Fruit fly (Drosophila melanogaster): Measurements from ENCODE around the gene Trs33.

Gene Trs33

dm6 chr3R:15375470-15375869, 24.7 kb upstream of the Trs33 start:
- TF ChIP-seq CG16779 (tag; optimal IDR thresholded peaks at IDR 0.05) (no peak), topi (GFP tag; optimal IDR thresholded peaks at IDR 0.05) (no peak), ss (GFP tag; optimal IDR thresholded peaks at IDR 0.05) (no peak), CG31627 (GFP tag; optimal IDR thresholded peaks at IDR 0.05) (no peak), fd85E (GFP tag; optimal IDR thresholded peaks at IDR 0.05) (no peak), CG6854 (GFP tag; optimal IDR thresholded peaks at IDR 0.05) (peak; percentile 8), cyc (GFP tag; optimal IDR thresholded peaks at IDR 0.05) (no peak)

- TF ChIP-seq CG31627 (GFP tag; optimal IDR thresholded peaks at IDR 0.05) (no peak), CG34406 (GFP tag; optimal IDR thresholded peaks at IDR 0.05) (no peak), CG6854 (GFP tag; optimal IDR thresholded peaks at IDR 0.05) (peak; percentile 27)
These were observed 23.6 kb upstream of the Trs33 start, which contains the start of gene Rbp for dm6 chr3R:15374397-15374796. TSS of gene Rbp (plus strand) at chr3R:15374635.

dm6 chr3R:15371833-15372232, 21.0 kb upstream of the Trs33 start, which contains the start of the genes Ccm3 and CG6136:
TSS of gene Ccm3 (plus strand) at chr3R:15371957.
TSS of gene CG6136 (minus strand) at chr3R:15372212.
- TF ChIP-seq eg (GFP tag; IDR thresholded peaks at IDR 0.05) (no peak), fd85E (GFP tag; optimal IDR thresholded peaks at IDR 0.05) (no peak), CG3032 (tag; optimal IDR thresholded peaks at IDR 0.05) (peak; percentile 30), CG6276 (GFP tag; optimal IDR thresholded peaks at IDR 0.05) (no peak), CG6163 (GFP tag; IDR thresholded peaks at IDR 0.05) (no peak), CG4318 (GFP tag; optimal IDR thresholded peaks at IDR 0.05) (no peak), CG11762 (GFP tag; optimal IDR thresholded peaks at IDR 0.05; ENCODE audit: insufficient read depth) (no peak), CG32006 (GFP tag; optimal IDR thresholded peaks at IDR 0.05) (no peak), fkh (GFP tag; optimal IDR thresholded peaks at IDR 0.05) (no peak), dac (GFP tag; optimal IDR thresholded peaks at IDR 0.05) (no peak), Sox15 (GFP tag; optimal IDR thresholded peaks at IDR 0.05) (no peak), CG9139 (GFP tag; optimal IDR thresholded peaks at IDR 0.05) (no peak), CG10631 (GFP tag; optimal IDR thresholded peaks at IDR 0.05) (no peak), Gug (GFP tag; IDR thresholded peaks at IDR 0.05) (no peak), vri (GFP tag; optimal IDR thresholded peaks at IDR 0.05) (no peak), dsx (GFP tag; optimal IDR thresholded peaks at IDR 0.05; ENCODE audit: poor library complexity, severe bottlenecking) (no peak), CG6854 (GFP tag; optimal IDR thresholded peaks at IDR 0.05) (peak; percentile 38), ss (GFP tag; optimal IDR thresholded peaks at IDR 0.05) (no peak), CG11294 (GFP tag; IDR thresholded peaks at IDR 0.05) (no peak), Met (GFP tag; optimal IDR thresholded peaks at IDR 0.05) (no peak), Sox102F (GFP tag; optimal IDR thresholded peaks at IDR 0.05) (no peak), CG31627 (GFP tag; optimal IDR thresholded peaks at IDR 0.05) (peak; percentile 44), Eip78C (GFP tag) (peak; percentile 35), svp (GFP tag) (no peak), Blimp-1 (GFP tag; optimal IDR thresholded peaks at IDR 0.05) (no peak), Sox14 (GFP tag; optimal IDR thresholded peaks at IDR 0.05) (peak; percentile 19), CG16779 (tag; optimal IDR thresholded peaks at IDR 0.05) (no peak), esn (GFP tag; optimal IDR thresholded peaks at IDR 0.05) (peak; percentile 63), Lpt (GFP tag; optimal IDR thresholded peaks at IDR 0.05) (no peak), achi (GFP tag; optimal IDR thresholded peaks at IDR 0.05) (peak; percentile 18), Ets96B (tag; optimal IDR thresholded peaks at IDR 0.05) (no peak), CG3919 (GFP tag; optimal IDR thresholded peaks at IDR 0.05) (no peak), CG11902 (GFP tag; optimal IDR thresholded peaks at IDR 0.05) (no peak), pdm3 (GFP tag; optimal IDR thresholded peaks at IDR 0.05) (no peak), fd59A (GFP tag; optimal IDR thresholded peaks at IDR 0.05) (no peak), CG6792 (GFP tag; optimal IDR thresholded peaks at IDR 0.05) (no peak), Hr38 (GFP tag; optimal IDR thresholded peaks at IDR 0.05) (no peak), lz (GFP tag; optimal IDR thresholded peaks at IDR 0.05) (peak; percentile 43), Hr39 (GFP tag; optimal IDR thresholded peaks at IDR 0.05) (no peak), CG10669 (GFP tag; optimal IDR thresholded peaks at IDR 0.05) (no peak), salr (GFP tag; optimal IDR thresholded peaks at IDR 0.05) (no peak), acj6 (GFP tag; optimal IDR thresholded peaks at IDR 0.05) (no peak), Smox (GFP tag; optimal IDR thresholded peaks at IDR 0.05) (no peak), OdsH (GFP tag; optimal IDR thresholded peaks at IDR 0.05) (no peak), cyc (GFP tag; optimal IDR thresholded peaks at IDR 0.05) (peak; percentile 38), CG34406 (GFP tag; optimal IDR thresholded peaks at IDR 0.05) (no peak)

All from whole organism, prepupa.